Fruit fly (Drosophila melanogaster): ENCODE results near the gene Gnpnat.

Gene Gnpnat

dm6 chr3R:29705789-29706303 lies 32.2 kb upstream of the Gnpnat start:
- TF ChIP-seq CG14711 (tag; optimal IDR thresholded peaks at IDR 0.05): no peak

DNA sequence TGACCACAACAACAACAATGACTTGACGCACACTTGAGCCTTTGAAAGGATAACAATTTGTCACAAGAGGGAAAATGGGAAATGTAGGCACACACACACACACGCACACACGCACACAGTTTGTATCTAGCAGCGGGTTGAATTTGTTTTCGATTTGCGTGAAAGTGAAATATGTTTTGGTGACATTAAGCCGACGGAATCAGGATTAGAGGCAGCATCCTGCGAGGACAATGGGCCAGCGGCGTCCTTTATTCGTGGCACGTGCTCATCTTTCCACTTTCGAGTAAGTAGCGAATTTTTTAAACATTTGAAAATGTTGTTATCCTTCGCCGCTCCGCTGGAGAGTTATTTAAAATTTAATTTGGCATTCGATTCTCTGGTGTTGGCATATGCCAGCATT lies 30.8 kb upstream of the Gnpnat start:
- TF ChIP-seq Mnt (GFP tag; optimal IDR thresholded peaks at IDR 0.05) (no peak), CG11617 (GFP tag; optimal IDR thresholded peaks at IDR 0.05) (no peak), kay (GFP tag; ENCODE audit: borderline replicate concordance) (no peak), Clk (GFP tag; optimal IDR thresholded peaks at IDR 0.05) (no peak), toe (GFP tag; optimal IDR thresholded peaks at IDR 0.05) (no peak), CG5204 (GFP tag; optimal IDR thresholded peaks at IDR 0.05) (no peak), cnc (optimal IDR thresholded peaks at IDR 0.05) (no peak), Hr96 (GFP tag; optimal IDR thresholded peaks at IDR 0.05) (no peak), CG33017 (tag; optimal IDR thresholded peaks at IDR 0.05) (no peak), ovo (GFP tag; optimal IDR thresholded peaks at IDR 0.05) (no peak), cic (GFP tag; optimal IDR thresholded peaks at IDR 0.05) (no peak), CG14711 (tag; optimal IDR thresholded peaks at IDR 0.05) (no peak), CG7101 (tag; optimal IDR thresholded peaks at IDR 0.05) (no peak), tj (GFP tag; optimal IDR thresholded peaks at IDR 0.05) (no peak), bab1 (GFP tag; optimal IDR thresholded peaks at IDR 0.05) (no peak), Crg-1 (GFP tag; optimal IDR thresholded peaks at IDR 0.05) (no peak), CG12768 (GFP tag; optimal IDR thresholded peaks at IDR 0.05) (no peak)

- no peak for TF ChIP-seq cic (GFP tag; optimal IDR thresholded peaks at IDR 0.05)
- TF ChIP-seq cnc (optimal IDR thresholded peaks at IDR 0.05): no peak
- TF ChIP-seq ovo (GFP tag; optimal IDR thresholded peaks at IDR 0.05): no peak
- TF ChIP-seq CG7045 (GFP tag; optimal IDR thresholded peaks at IDR 0.05): no peak
- TF ChIP-seq kay (GFP tag; ENCODE audit: borderline replicate concordance): no peak
- TF ChIP-seq CG5204 (GFP tag; optimal IDR thresholded peaks at IDR 0.05): no peak
- no peak for TF ChIP-seq pad (GFP tag; optimal IDR thresholded peaks at IDR 0.05)
- TF ChIP-seq Crg-1 (GFP tag; optimal IDR thresholded peaks at IDR 0.05): no peak
- no peak for TF ChIP-seq CG7101 (tag; optimal IDR thresholded peaks at IDR 0.05)
- no peak for TF ChIP-seq CG12768 (GFP tag; optimal IDR thresholded peaks at IDR 0.05)
- TF ChIP-seq CG1620 (GFP tag; optimal IDR thresholded peaks at IDR 0.05): no peak
These were observed 29.8 kb upstream of the Gnpnat start for dm6 chr3R:29708322-29708721.

- TF ChIP-seq bab1 (GFP tag; optimal IDR thresholded peaks at IDR 0.05) (no peak), kay (GFP tag; ENCODE audit: borderline replicate concordance) (no peak), Hr96 (GFP tag; optimal IDR thresholded peaks at IDR 0.05) (no peak), toe (GFP tag; optimal IDR thresholded peaks at IDR 0.05) (no peak), Clk (GFP tag; optimal IDR thresholded peaks at IDR 0.05) (no peak), CG7045 (GFP tag; optimal IDR thresholded peaks at IDR 0.05) (no peak), ovo (GFP tag; optimal IDR thresholded peaks at IDR 0.05) (no peak), CG12768 (GFP tag; optimal IDR thresholded peaks at IDR 0.05) (no peak), CG11617 (GFP tag; optimal IDR thresholded peaks at IDR 0.05) (no peak), cic (GFP tag; optimal IDR thresholded peaks at IDR 0.05) (no peak), CG14711 (tag; optimal IDR thresholded peaks at IDR 0.05) (no peak), CG1620 (GFP tag; optimal IDR thresholded peaks at IDR 0.05) (no peak), pad (GFP tag; optimal IDR thresholded peaks at IDR 0.05) (no peak), Mnt (GFP tag; optimal IDR thresholded peaks at IDR 0.05) (no peak)
These were observed 26.6 kb upstream of the Gnpnat start for dm6 chr3R:29711434-29711833.

DNA sequence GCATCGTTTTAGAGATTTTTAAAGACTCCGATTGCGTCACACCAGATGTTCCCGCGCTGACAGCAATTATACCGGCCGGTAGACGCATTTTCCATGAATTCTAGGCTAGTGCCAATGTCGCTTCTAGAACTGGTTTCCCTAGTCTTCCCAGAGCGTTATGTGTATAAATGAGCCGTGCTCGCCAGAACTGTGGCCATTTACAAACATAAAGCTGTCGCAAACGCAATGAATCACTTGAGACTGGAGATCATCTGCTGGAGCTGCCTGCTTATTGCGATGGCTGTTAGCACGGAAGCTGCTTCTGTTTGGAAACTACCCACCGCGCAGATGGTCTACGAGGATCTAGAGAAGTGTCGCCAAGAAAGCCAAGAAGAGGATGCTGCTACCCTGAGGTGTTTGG lies 23.8 kb upstream of the Gnpnat start, which contains the start of gene Obp99d:
Obp99d (plus strand) TSS at position 192 of the 400 bp plus-strand sequence.
- no peak for TF ChIP-seq CG5204 (GFP tag; optimal IDR thresholded peaks at IDR 0.05)
- TF ChIP-seq CG7101 (tag; optimal IDR thresholded peaks at IDR 0.05): no peak
- no peak for TF ChIP-seq pad (GFP tag; optimal IDR thresholded peaks at IDR 0.05)
- TF ChIP-seq CG7045 (GFP tag; optimal IDR thresholded peaks at IDR 0.05): no peak
- TF ChIP-seq toe (GFP tag; optimal IDR thresholded peaks at IDR 0.05): no peak
- TF ChIP-seq Mnt (GFP tag; optimal IDR thresholded peaks at IDR 0.05): no peak
- TF ChIP-seq kay (GFP tag; ENCODE audit: borderline replicate concordance): no peak
- no peak for TF ChIP-seq CG11617 (GFP tag; optimal IDR thresholded peaks at IDR 0.05)
- TF ChIP-seq ovo (GFP tag; optimal IDR thresholded peaks at IDR 0.05): no peak

DNA sequence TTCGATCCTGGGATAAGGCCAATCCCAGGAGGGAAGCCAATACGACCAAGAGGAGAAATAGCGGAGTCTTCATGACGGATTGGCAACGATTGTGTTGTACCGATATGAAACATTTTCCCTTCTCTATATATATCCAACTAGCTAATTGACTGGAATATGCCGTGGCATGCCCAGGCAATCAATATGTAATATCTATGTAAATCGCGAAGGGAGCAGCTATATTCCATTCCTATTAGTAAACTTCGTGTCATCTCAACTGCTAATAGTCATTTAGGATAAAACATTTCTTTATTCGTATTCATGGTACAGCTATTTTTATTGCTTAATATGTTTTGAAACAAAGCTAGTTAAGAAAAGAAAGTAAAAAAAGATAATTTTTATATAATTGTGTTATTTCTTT lies 22.8 kb upstream of the Gnpnat start, which contains the start of gene Dup99B:
Dup99B (minus strand) TSS at position 101 of the 400 bp plus-strand sequence.
- TF ChIP-seq ovo (GFP tag; optimal IDR thresholded peaks at IDR 0.05) (no peak), CG7101 (tag; optimal IDR thresholded peaks at IDR 0.05) (no peak), bab1 (GFP tag; optimal IDR thresholded peaks at IDR 0.05) (no peak), cic (GFP tag; optimal IDR thresholded peaks at IDR 0.05) (no peak), CG5204 (GFP tag; optimal IDR thresholded peaks at IDR 0.05) (no peak), CG33017 (tag; optimal IDR thresholded peaks at IDR 0.05) (no peak), CG14711 (tag; optimal IDR thresholded peaks at IDR 0.05) (no peak), Hr96 (GFP tag; optimal IDR thresholded peaks at IDR 0.05) (no peak), CG11617 (GFP tag; optimal IDR thresholded peaks at IDR 0.05) (no peak), CG7045 (GFP tag; optimal IDR thresholded peaks at IDR 0.05) (no peak), CG12768 (GFP tag; optimal IDR thresholded peaks at IDR 0.05) (no peak), Mnt (GFP tag; optimal IDR thresholded peaks at IDR 0.05) (no peak), Crg-1 (GFP tag; optimal IDR thresholded peaks at IDR 0.05) (no peak), tj (GFP tag; optimal IDR thresholded peaks at IDR 0.05) (no peak), kay (GFP tag; ENCODE audit: borderline replicate concordance) (no peak), toe (GFP tag; optimal IDR thresholded peaks at IDR 0.05) (no peak), CG1620 (GFP tag; optimal IDR thresholded peaks at IDR 0.05) (no peak), pad (GFP tag; optimal IDR thresholded peaks at IDR 0.05) (no peak), Clk (GFP tag; optimal IDR thresholded peaks at IDR 0.05) (no peak), cnc (optimal IDR thresholded peaks at IDR 0.05) (no peak)

All from whole organism, adult.